Worm (Caenorhabditis elegans) whole organism, midembryonic: Measurements from ENCODE around the gene ifo-1.

Experiments used
- flt-1 ChIP-seq: fragments of 200-800 bp; sonication (Bioruptor generic); IDR thresholded peaks from 2 replicates; pipeline ENCODE4 v1.3.6; 2022; ENCODE audit warnings: missing genetic modification characterization, missing compliant biosample characterization
- tab-1 ChIP-seq: fragments of 200-800 bp; sonication (Bioruptor generic); IDR thresholded peaks from 2 replicates; pipeline ENCODE4 v1.3.6; 2022; ENCODE audit warnings: missing genetic modification characterization, missing compliant biosample characterization

- TF ChIP-seq flt-1 (no peak), tab-1 (GFP tag; lab: Robert Waterston, UW) (no peak)
Measured at ce11 chrIV:7320688-7321087, 5.8 kb downstream of the ifo-1 start.
